Fruit fly (Drosophila melanogaster) whole organism, embryonic: ENCODE measurements around the gene rhea.

Source experiments
- Ada2b ChIP-seq: fragments of 200-800 bp; sonication (Bioruptor generic); IDR thresholded peaks from 2 replicates; pipeline ENCODE4 v1.3.6; 2022; ENCODE audit warnings: missing biosample characterization, missing genetic modification characterization
- CG10267 ChIP-seq: fragments of 200-800 bp; sonication (Bioruptor generic); optimal IDR thresholded peaks from 2 replicates; lab custom pipeline; 2018; ENCODE audit warnings: missing biosample characterization, mild to moderate bottlenecking, missing genetic modification characterization, moderate library complexity
- CG11247 ChIP-seq: fragments of 200-800 bp; sonication (Bioruptor generic); IDR thresholded peaks from 2 replicates; pipeline ENCODE4 v1.3.6; 2022; ENCODE audit warnings: missing biosample characterization, missing genetic modification characterization
- CG1233 ChIP-seq: fragments of 200-800 bp; sonication (Bioruptor generic); optimal IDR thresholded peaks from 4 replicates; lab custom pipeline; 2018; ENCODE audit warnings: missing biosample characterization, mild to moderate bottlenecking, missing genetic modification characterization
- CG13775 ChIP-seq: fragments of 200-800 bp; sonication (Bioruptor generic); optimal IDR thresholded peaks from 3 replicates; lab custom pipeline; 2017; ENCODE audit warnings: missing biosample characterization, mild to moderate bottlenecking, missing genetic modification characterization
- CG14050 ChIP-seq: fragments of 200-800 bp; sonication (Bioruptor generic); IDR thresholded peaks from 3 replicates; pipeline ENCODE4 v1.3.6; 2022; ENCODE audit warnings: missing biosample characterization, missing genetic modification characterization
- CG14965 ChIP-seq: fragments of 200-800 bp; sonication (Bioruptor generic); optimal IDR thresholded peaks from 2 replicates; lab custom pipeline; 2016; ENCODE audit warnings: missing biosample characterization, missing genetic modification characterization, borderline replicate concordance
- CG16779 ChIP-seq: fragments of 200-800 bp; sonication (Bioruptor generic); IDR thresholded peaks from 2 replicates; pipeline ENCODE4 v1.3.6; 2022; ENCODE audit warnings: missing biosample characterization, missing genetic modification characterization
- CG17568 ChIP-seq: fragments of 200-800 bp; sonication (Bioruptor generic); optimal IDR thresholded peaks from 2 replicates; lab custom pipeline; 2018; ENCODE audit warnings: missing biosample characterization, mild to moderate bottlenecking, missing genetic modification characterization, moderate library complexity
- CG2199 ChIP-seq: fragments of 200-800 bp; sonication (Bioruptor generic); IDR thresholded peaks from 3 replicates; pipeline ENCODE4 v1.3.6; 2022; ENCODE audit warnings: missing biosample characterization, missing genetic modification characterization
- CG2875 ChIP-seq: fragments of 200-800 bp; sonication (Bioruptor generic); optimal IDR thresholded peaks from 2 replicates; lab custom pipeline; 2017; ENCODE audit warnings: missing biosample characterization, mild to moderate bottlenecking, missing genetic modification characterization, missing genetic modification reagents
- CG30020 ChIP-seq: fragments of 200-800 bp; optimal IDR thresholded peaks from 2 replicates; lab custom pipeline; 2019; ENCODE audit warnings: missing biosample characterization, mild to moderate bottlenecking, missing genetic modification characterization, moderate library complexity
- CG30403 ChIP-seq: fragments of 200-800 bp; sonication (Bioruptor generic); optimal IDR thresholded peaks from 3 replicates; lab custom pipeline; 2016; ENCODE audit warnings: missing biosample characterization, missing genetic modification characterization
- CG34376 ChIP-seq: fragments of 200-800 bp; sonication (Bioruptor generic); optimal IDR thresholded peaks from 2 replicates; lab custom pipeline; 2018; ENCODE audit warnings: missing biosample characterization, mild to moderate bottlenecking, missing genetic modification characterization
- CG3838 ChIP-seq: fragments of 200-800 bp; sonication (Bioruptor generic); optimal IDR thresholded peaks from 3 replicates; lab custom pipeline; 2016; ENCODE audit warnings: missing biosample characterization, missing genetic modification characterization
- CG4424 ChIP-seq: fragments of 200-800 bp; sonication (Bioruptor generic); optimal IDR thresholded peaks from 3 replicates; lab custom pipeline; 2016; ENCODE audit warnings: missing biosample characterization, missing genetic modification characterization
- CG4617 ChIP-seq: fragments of 200-800 bp; sonication (Bioruptor generic); optimal IDR thresholded peaks from 3 replicates; lab custom pipeline; 2016; ENCODE audit warnings: missing biosample characterization, missing genetic modification characterization, borderline replicate concordance
- CG6654 ChIP-seq: fragments of 200-800 bp; sonication (Bioruptor generic); optimal IDR thresholded peaks from 2 replicates; lab custom pipeline; 2017; ENCODE audit warnings: missing biosample characterization, mild to moderate bottlenecking, missing genetic modification characterization
- CG6683 ChIP-seq: fragments of 200-800 bp; sonication (Bioruptor generic); optimal IDR thresholded peaks from 2 replicates; lab custom pipeline; 2017; ENCODE audit warnings: missing biosample characterization, mild to moderate bottlenecking, missing genetic modification characterization, missing genetic modification reagents
- Chrac-16 ChIP-seq: fragments of 200-800 bp; sonication (Bioruptor generic); optimal IDR thresholded peaks from 3 replicates; lab custom pipeline; 2016; ENCODE audit warnings: missing biosample characterization, missing genetic modification characterization
- D19A ChIP-seq: fragments of 200-800 bp; optimal IDR thresholded peaks from 3 replicates; lab custom pipeline; 2019; ENCODE audit warnings: missing biosample characterization, mild to moderate bottlenecking, missing genetic modification characterization, moderate library complexity
- Dp ChIP-seq: fragments of 200-800 bp; sonication (Bioruptor generic); optimal IDR thresholded peaks from 2 replicates; lab custom pipeline; 2018; ENCODE audit warnings: missing biosample characterization, mild to moderate bottlenecking, missing genetic modification characterization, moderate library complexity
- E2f2 ChIP-seq: fragments of 200-800 bp; sonication (Bioruptor generic); IDR thresholded peaks from 2 replicates; pipeline ENCODE4 v1.3.6; 2022; ENCODE audit warnings: missing biosample characterization, missing genetic modification characterization
- HLH54F ChIP-seq: fragments of 200-800 bp; sonication (Bioruptor generic); optimal IDR thresholded peaks from 3 replicates; lab custom pipeline; 2016; ENCODE audit warnings: missing biosample characterization, missing genetic modification characterization
- Jarid2 ChIP-seq: fragments of 200-800 bp; sonication (Bioruptor generic); optimal IDR thresholded peaks from 3 replicates; lab custom pipeline; 2017; ENCODE audit warnings: mild to moderate bottlenecking, missing biosample characterization, missing genetic modification reagents, missing genetic modification characterization
- Lhr ChIP-seq: fragments of 200-800 bp; sonication (Bioruptor generic); optimal IDR thresholded peaks from 3 replicates; lab custom pipeline; 2017; ENCODE audit warnings: mild to moderate bottlenecking, missing biosample characterization, missing genetic modification reagents, missing genetic modification characterization
- Meics ChIP-seq: fragments of 200-800 bp; sonication (Bioruptor generic); optimal IDR thresholded peaks from 2 replicates; lab custom pipeline; 2017; ENCODE audit warnings: missing biosample characterization, mild to moderate bottlenecking, missing genetic modification characterization
- Mes4 ChIP-seq: fragments of 200-800 bp; sonication (Bioruptor generic); optimal IDR thresholded peaks from 2 replicates; lab custom pipeline; 2016; ENCODE audit warnings: missing biosample characterization, missing genetic modification characterization
- Nf-YC ChIP-seq: fragments of 200-800 bp; optimal IDR thresholded peaks from 3 replicates; lab custom pipeline; 2019; ENCODE audit warnings: missing biosample characterization, mild to moderate bottlenecking, missing genetic modification characterization, moderate library complexity
- Poxn ChIP-seq: fragments of 200-800 bp; sonication (Bioruptor generic); IDR thresholded peaks from 2 replicates; pipeline ENCODE4 v1.3.6; 2022; ENCODE audit warnings: missing biosample characterization, missing genetic modification characterization
- br ChIP-seq: fragments of >200 bp; optimal IDR thresholded peaks from 2 replicates; lab custom pipeline; 2017
- chinmo ChIP-seq: fragments of 200-800 bp; sonication (Bioruptor generic); IDR thresholded peaks from 4 replicates; pipeline ENCODE4 v1.3.6; 2022; ENCODE audit warnings: missing biosample characterization, missing genetic modification characterization; ENCODE audit not compliant: partially characterized antibody
- corto ChIP-seq: fragments of 200-800 bp; sonication (Bioruptor generic); optimal IDR thresholded peaks from 2 replicates; lab custom pipeline; 2016; ENCODE audit warnings: missing biosample characterization, mild to moderate bottlenecking, missing genetic modification characterization, moderate library complexity
- dan ChIP-seq: fragments of 200-800 bp; sonication (Bioruptor generic); IDR thresholded peaks from 2 replicates; pipeline ENCODE4 v1.3.6; 2022; ENCODE audit warnings: missing biosample characterization, missing genetic modification characterization
- dmrt99B ChIP-seq: fragments of 200-800 bp; sonication (Bioruptor generic); optimal IDR thresholded peaks from 2 replicates; lab custom pipeline; 2018; ENCODE audit warnings: missing biosample characterization, mild to moderate bottlenecking, missing genetic modification characterization, moderate library complexity
- eve ChIP-seq, 2 experiments: fragments of >200 bp; optimal IDR thresholded peaks; 2 replicates each; lab custom pipeline; 2017; ENCODE audit warnings: missing biosample characterization in 2 of 2, missing genetic modification characterization in 2 of 2
- hkb ChIP-seq, 2 experiments: fragments of 200-800 bp in 1 of 2; fragments of >200 bp in 1 of 2; sonication (Bioruptor generic) in 1 of 2; IDR thresholded peaks in 1 of 2; optimal IDR thresholded peaks in 1 of 2; 2 replicates each; pipeline versions ENCODE4 v1.3.6 to Lab custom; 2017 to 2022; ENCODE audit warnings: missing biosample characterization in 1 of 2, missing genetic modification characterization in 1 of 2
- mld ChIP-seq: fragments of 200-800 bp; sonication (Bioruptor generic); IDR thresholded peaks from 3 replicates; pipeline ENCODE4 v1.3.6; 2022; ENCODE audit warnings: missing biosample characterization, missing genetic modification characterization; ENCODE audit not compliant: partially characterized antibody
- org-1 ChIP-seq: fragments of 200-800 bp; sonication (Bioruptor generic); optimal IDR thresholded peaks from 2 replicates; lab custom pipeline; 2017; ENCODE audit warnings: missing biosample characterization, missing genetic modification characterization
- otp ChIP-seq: fragments of 200-800 bp; sonication (Bioruptor generic); IDR thresholded peaks from 3 replicates; pipeline ENCODE4, ENCODE4 v1.3.6; 2022; ENCODE audit warnings: missing biosample characterization, missing genetic modification characterization
- pnt ChIP-seq: fragments of 200-800 bp; sonication (Bioruptor generic); optimal IDR thresholded peaks from 3 replicates; lab custom pipeline; 2016; ENCODE audit warnings: missing biosample characterization, missing genetic modification characterization
- pum ChIP-seq: fragments of 200-800 bp; sonication (Bioruptor generic); optimal IDR thresholded peaks from 2 replicates; lab custom pipeline; 2016; ENCODE audit warnings: missing biosample characterization, missing genetic modification characterization
- pzg ChIP-seq: fragments of 200-800 bp; sonication (Bioruptor generic); optimal IDR thresholded peaks from 3 replicates; lab custom pipeline; 2018; ENCODE audit warnings: missing biosample characterization, mild to moderate bottlenecking, missing genetic modification characterization, moderate library complexity
- sens ChIP-seq: fragments of 200-800 bp; sonication (Bioruptor generic); peaks from one replicate; lab custom pipeline; 2016; ENCODE audit warnings: missing biosample characterization, missing genetic modification characterization
- slbo ChIP-seq: fragments of 200-800 bp; sonication (Bioruptor generic); IDR thresholded peaks from 2 replicates; pipeline ENCODE4 v1.3.6; 2022; ENCODE audit warnings: missing biosample characterization, missing genetic modification characterization
- sqz ChIP-seq: fragments of 200-800 bp; sonication (Bioruptor generic); optimal IDR thresholded peaks from 3 replicates; lab custom pipeline; 2018; ENCODE audit warnings: missing biosample characterization, mild to moderate bottlenecking, missing genetic modification characterization
- sug ChIP-seq: fragments of 200-800 bp; optimal IDR thresholded peaks from 2 replicates; lab custom pipeline; 2019; ENCODE audit warnings: missing biosample characterization, mild to moderate bottlenecking, missing genetic modification characterization, moderate library complexity
- tin ChIP-seq: fragments of 200-800 bp; sonication (Bioruptor generic); optimal IDR thresholded peaks from 3 replicates; lab custom pipeline; 2016; ENCODE audit warnings: missing biosample characterization, missing genetic modification characterization
- twi ChIP-seq: fragments of 200-800 bp; optimal IDR thresholded peaks from 2 replicates; lab custom pipeline; 2019; ENCODE audit warnings: missing biosample characterization, mild to moderate bottlenecking, missing genetic modification characterization, moderate library complexity
- unpg ChIP-seq: fragments of 200-800 bp; sonication (Bioruptor generic); optimal IDR thresholded peaks from 3 replicates; lab custom pipeline; 2018; ENCODE audit warnings: missing biosample characterization, mild to moderate bottlenecking, missing genetic modification characterization, moderate library complexity
- vvl ChIP-seq: fragments of 200-800 bp; sonication (Bioruptor generic); IDR thresholded peaks from 2 replicates; pipeline ENCODE4 v1.3.6; 2022; ENCODE audit warnings: missing biosample characterization, missing genetic modification characterization

The rhea gene

dm6 chr3L:8509567-8510109, 35.2 kb upstream of the rhea start, which contains the start of the genes ZC3H3 and Pus7 (continued):
- no peak for TF ChIP-seq mld (GFP tag; lab: Robert Waterston, UW)
- TF ChIP-seq CG16779 (GFP tag; lab: Robert Waterston, UW): no peak
- TF ChIP-seq br (lab: Kevin White, UChicago): no peak
- no peak for TF ChIP-seq eve (GFP tag; optimal IDR thresholded peaks at IDR 0.05; lab: Kevin White, UChicago)
- peak; percentile 66 for TF ChIP-seq E2f2 (GFP tag; lab: Robert Waterston, UW)
- TF ChIP-seq Ada2b (GFP tag; lab: Robert Waterston, UW): no peak
- TF ChIP-seq CG13775 (GFP tag; lab: Kevin White, UChicago): peak; percentile 40
- TF ChIP-seq otp (GFP tag; lab: Robert Waterston, UW): no peak
- TF ChIP-seq sens (GFP tag; lab: Kevin White, UChicago): peak; percentile 71
- TF ChIP-seq CG4424 (GFP tag; lab: Kevin White, UChicago): peak; percentile 13
- no peak for TF ChIP-seq sqz
- TF ChIP-seq vvl (GFP tag; lab: Robert Waterston, UW): 0 out of 2 replicates have a peak, but pooled peaks have one; percentile 12
- TF ChIP-seq Mes4 (GFP tag; lab: Kevin White, UChicago): no peak
- TF ChIP-seq unpg (GFP tag; lab: Kevin White, UChicago): peak; percentile 16
- TF ChIP-seq CG11247 (GFP tag; lab: Robert Waterston, UW): no peak
- TF ChIP-seq CG17568: no peak
- no peak for TF ChIP-seq CG30403 (GFP tag; lab: Kevin White, UChicago)
- TF ChIP-seq Meics: no peak
- TF ChIP-seq CG30020 (tag; lab: Kevin White, UChicago): peak; percentile 44
- no peak for TF ChIP-seq CG2875 (GFP tag; lab: Kevin White, UChicago)
- no peak for TF ChIP-seq dmrt99B (tag; lab: Kevin White, UChicago)
- no peak for TF ChIP-seq D19A (tag; lab: Kevin White, UChicago)
- no peak for TF ChIP-seq CG34376 (GFP tag; lab: Kevin White, UChicago)
- TF ChIP-seq Lhr (GFP tag; lab: Kevin White, UChicago): peak; percentile 6
- TF ChIP-seq hkb (optimal IDR thresholded peaks at IDR 0.05; lab: Kevin White, UChicago): no peak
- TF ChIP-seq hkb (GFP tag; IDR thresholded peaks at IDR 0.05; lab: Robert Waterston, UW): peak; percentile 18; the same call in 1 of the 2 replicates
- no peak for TF ChIP-seq Jarid2
- TF ChIP-seq tin: peak; percentile 27
- no peak for TF ChIP-seq dan (GFP tag; lab: Robert Waterston, UW)
- no peak for TF ChIP-seq CG2199
- no peak for TF ChIP-seq Chrac-16
- TF ChIP-seq chinmo (GFP tag; lab: Robert Waterston, UW): peak; percentile 65; the same call in 1 of the 4 replicates
- no peak for TF ChIP-seq HLH54F (GFP tag; lab: Kevin White, UChicago)
- no peak for TF ChIP-seq slbo (GFP tag; lab: Robert Waterston, UW)
- TF ChIP-seq Dp: peak; percentile 60
- no peak; the same call in 2 of the 3 replicates for TF ChIP-seq CG14050 (GFP tag; lab: Robert Waterston, UW)
- TF ChIP-seq pnt: no peak
- TF ChIP-seq CG4617 (GFP tag; lab: Kevin White, UChicago): peak; percentile 65
- peak; percentile 7 for TF ChIP-seq CG6683 (GFP tag; lab: Kevin White, UChicago)
- TF ChIP-seq Nf-YC: peak; percentile 44
- no peak for TF ChIP-seq pum (GFP tag; lab: Kevin White, UChicago)
- no peak for TF ChIP-seq CG3838 (GFP tag; lab: Kevin White, UChicago)
- TF ChIP-seq Poxn (GFP tag; lab: Robert Waterston, UW): no peak
- no peak for TF ChIP-seq CG14965 (GFP tag; lab: Kevin White, UChicago)
- no peak for TF ChIP-seq corto (GFP tag; lab: Kevin White, UChicago)
- peak; percentile 57 for TF ChIP-seq CG10267 (tag; lab: Kevin White, UChicago)
- TF ChIP-seq org-1: no peak
- TF ChIP-seq twi (tag; lab: Kevin White, UChicago): peak; percentile 3
- peak; percentile 56 for TF ChIP-seq pzg (GFP tag; lab: Kevin White, UChicago)
- peak; percentile 26 for TF ChIP-seq sug (tag; lab: Kevin White, UChicago)
- no peak for TF ChIP-seq CG1233 (GFP tag; lab: Kevin White, UChicago)
- no peak for TF ChIP-seq CG6654
